Fruit fly (Drosophila melanogaster): ENCODE measurements around the gene Srrm234.

Gene Srrm234

dm6 chr3L:1692122-1692786 is 27.4 kb upstream of the Srrm234 start (continued):
- peak; percentile 86 for TF ChIP-seq CG8319 (GFP tag; optimal IDR thresholded peaks at IDR 0.05)
- TF ChIP-seq Hr39 (GFP tag; optimal IDR thresholded peaks at IDR 0.05) = peak; percentile 94
- peak; percentile 84 for TF ChIP-seq CG6854 (GFP tag; optimal IDR thresholded peaks at IDR 0.05)
- TF ChIP-seq CG31627 (GFP tag; optimal IDR thresholded peaks at IDR 0.05) = peak; percentile 93
- TF ChIP-seq topi (GFP tag; optimal IDR thresholded peaks at IDR 0.05) = peak; percentile 90
- TF ChIP-seq CG8632 (GFP tag; optimal IDR thresholded peaks at IDR 0.05) = peak; percentile 88
- peak; percentile 78 for TF ChIP-seq dsx (GFP tag; optimal IDR thresholded peaks at IDR 0.05; ENCODE audit: poor library complexity, severe bottlenecking)
- TF ChIP-seq spab (GFP tag; optimal IDR thresholded peaks at IDR 0.05) = peak; percentile 84
- TF ChIP-seq Gug (GFP tag; IDR thresholded peaks at IDR 0.05) = peak; percentile 76

DNA sequence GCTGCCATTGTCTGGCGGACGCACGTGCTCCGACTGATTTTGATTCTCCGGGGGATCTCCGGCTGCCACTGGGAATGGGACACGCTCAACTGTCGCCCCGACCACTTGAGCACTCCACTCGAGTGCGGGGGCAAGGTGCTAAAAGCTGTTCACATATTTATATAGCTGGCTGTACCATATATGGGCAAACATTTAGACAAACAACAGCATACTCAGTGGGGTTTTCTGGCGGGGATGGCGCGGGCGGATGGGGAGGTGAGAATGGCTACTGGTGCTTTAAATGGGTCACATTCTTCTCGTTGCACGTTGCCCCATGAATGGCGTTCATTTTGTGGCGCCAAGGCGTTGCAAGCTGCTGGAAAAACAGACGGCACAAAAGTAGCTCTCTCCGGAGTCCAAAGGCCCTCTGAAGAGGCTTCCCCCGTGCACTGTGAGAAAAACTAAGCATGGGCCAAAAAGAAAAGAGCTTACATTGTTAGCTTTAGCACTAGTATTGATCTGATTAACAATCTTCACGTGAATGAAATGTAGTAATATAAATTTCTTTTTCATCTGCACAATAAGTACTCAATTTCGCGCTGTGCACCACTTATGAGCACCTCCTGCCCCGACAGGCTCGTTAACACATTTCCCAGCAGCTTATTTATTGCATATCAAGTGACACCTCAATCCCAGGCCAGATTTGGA is 26.0 kb upstream of the Srrm234 start:
- TF ChIP-seq CG11294 (GFP tag; IDR thresholded peaks at IDR 0.05) (peak; percentile 45; the same call in 1 of the 2 replicates), Ets96B (tag; optimal IDR thresholded peaks at IDR 0.05) (peak; percentile 81), Sox14 (GFP tag; optimal IDR thresholded peaks at IDR 0.05) (peak; percentile 75), CG7368 (GFP tag; optimal IDR thresholded peaks at IDR 0.05) (peak; percentile 72), CG8632 (GFP tag; optimal IDR thresholded peaks at IDR 0.05) (peak; percentile 48), pdm3 (GFP tag; optimal IDR thresholded peaks at IDR 0.05) (peak; percentile 66), CG8319 (GFP tag; optimal IDR thresholded peaks at IDR 0.05) (peak; percentile 60), svp (GFP tag) (peak; percentile 78), CG8119 (GFP tag; IDR thresholded peaks at IDR 0.05) (peak; percentile 75), CG3919 (GFP tag; optimal IDR thresholded peaks at IDR 0.05) (peak; percentile 87), CG9139 (GFP tag; optimal IDR thresholded peaks at IDR 0.05) (peak; percentile 67), eg (GFP tag; IDR thresholded peaks at IDR 0.05) (peak; percentile 85), spab (GFP tag; optimal IDR thresholded peaks at IDR 0.05) (peak; percentile 81), topi (GFP tag; optimal IDR thresholded peaks at IDR 0.05) (peak; percentile 72), CG6854 (GFP tag; optimal IDR thresholded peaks at IDR 0.05) (no peak), CG1621 (tag; optimal IDR thresholded peaks at IDR 0.05) (peak; percentile 51), CG31627 (GFP tag; optimal IDR thresholded peaks at IDR 0.05) (peak; percentile 61), Lpt (GFP tag; optimal IDR thresholded peaks at IDR 0.05) (peak; percentile 39), Met (GFP tag; optimal IDR thresholded peaks at IDR 0.05) (peak; percentile 65), dac (GFP tag; optimal IDR thresholded peaks at IDR 0.05) (peak; percentile 18), Sox15 (GFP tag; optimal IDR thresholded peaks at IDR 0.05) (peak; percentile 46), CG6808 (GFP tag; optimal IDR thresholded peaks at IDR 0.05) (peak; percentile 83), CG10669 (GFP tag; optimal IDR thresholded peaks at IDR 0.05) (peak; percentile 81), CG11762 (GFP tag; optimal IDR thresholded peaks at IDR 0.05; ENCODE audit: insufficient read depth) (peak; percentile 68), Eip78C (GFP tag) (peak; percentile 93), CG32006 (GFP tag; optimal IDR thresholded peaks at IDR 0.05) (peak; percentile 81), net (GFP tag; optimal IDR thresholded peaks at IDR 0.05) (peak; percentile 70), Smox (GFP tag; optimal IDR thresholded peaks at IDR 0.05) (peak; percentile 44), CG3032 (tag; optimal IDR thresholded peaks at IDR 0.05) (peak; percentile 78), CG16779 (tag; optimal IDR thresholded peaks at IDR 0.05) (peak; percentile 56), CG6792 (GFP tag; optimal IDR thresholded peaks at IDR 0.05) (peak; percentile 59), fkh (GFP tag; optimal IDR thresholded peaks at IDR 0.05) (peak; percentile 80), lz (GFP tag; optimal IDR thresholded peaks at IDR 0.05) (peak; percentile 52), Gug (GFP tag; IDR thresholded peaks at IDR 0.05) (peak; percentile 72), CG6276 (GFP tag; optimal IDR thresholded peaks at IDR 0.05) (peak; percentile 73), fd59A (GFP tag; optimal IDR thresholded peaks at IDR 0.05) (peak; percentile 67), dsx (GFP tag; optimal IDR thresholded peaks at IDR 0.05; ENCODE audit: poor library complexity, severe bottlenecking) (peak; percentile 75), salr (GFP tag; optimal IDR thresholded peaks at IDR 0.05) (peak; percentile 55 to 73), Hr38 (GFP tag; optimal IDR thresholded peaks at IDR 0.05) (no peak), CG6163 (GFP tag; IDR thresholded peaks at IDR 0.05) (peak; percentile 88), CG15336 (GFP tag; IDR thresholded peaks at IDR 0.05) (peak; percentile 75), Ets21C (GFP tag; optimal IDR thresholded peaks at IDR 0.05) (peak; percentile 14), ss (GFP tag; optimal IDR thresholded peaks at IDR 0.05) (peak; percentile 77 to 83), CG34406 (GFP tag; optimal IDR thresholded peaks at IDR 0.05) (peak; percentile 51), fd85E (GFP tag; optimal IDR thresholded peaks at IDR 0.05) (peak; percentile 23)
